Worm (Caenorhabditis elegans) whole organism, young adult: Measurements from ENCODE around the gene F11A5.18.

Experiments used
- B0019.2 ChIP-seq: fragments of 200-800 bp; sonication (Bioruptor generic); conservative IDR thresholded peaks from 2 replicates; pipeline ENCODE4 v1.3.6; 2022; ENCODE audit warnings: missing genetic modification reagents, missing genetic modification characterization, missing compliant biosample characterization
- C06A6.2 ChIP-seq: fragments of 200-800 bp; sonication (Bioruptor generic); conservative IDR thresholded peaks from 2 replicates; pipeline ENCODE4 v1.3.6; 2022; ENCODE audit warnings: missing genetic modification characterization, missing compliant biosample characterization
- D2030.7 ChIP-seq: fragments of 200-800 bp; sonication (Bioruptor generic); IDR thresholded peaks from 2 replicates; pipeline ENCODE4 v1.3.6; 2022; ENCODE audit warnings: missing genetic modification reagents, missing genetic modification characterization, missing compliant biosample characterization
- F37B4.10 ChIP-seq: fragments of 200-800 bp; sonication (Bioruptor generic); IDR thresholded peaks from 2 replicates; pipeline ENCODE4 v1.3.6; 2022; ENCODE audit warnings: missing genetic modification characterization, missing compliant biosample characterization
- F57A8.1 ChIP-seq: fragments of 200-800 bp; sonication (Bioruptor generic); optimal IDR thresholded peaks from 2 replicates; lab custom pipeline; 2018; ENCODE audit warnings: mild to moderate bottlenecking, missing genetic modification characterization, moderate library complexity, missing compliant biosample characterization
- T26A5.8 ChIP-seq: sonication (generic microtip); optimal IDR thresholded peaks from 2 replicates; lab custom pipeline; 2016; ENCODE audit warnings: missing genetic modification characterization, missing compliant biosample characterization
- aptf-3 ChIP-seq: fragments of 200-800 bp; sonication (Bioruptor generic); IDR thresholded peaks from 2 replicates; pipeline ENCODE4 v1.3.6; 2022; ENCODE audit warnings: missing genetic modification characterization, missing compliant biosample characterization
- atf-7 ChIP-seq: sonication (generic microtip); optimal IDR thresholded peaks from 2 replicates; lab custom pipeline; 2017; ENCODE audit warnings: mild to moderate bottlenecking, missing genetic modification characterization, missing compliant biosample characterization
- attf-6 ChIP-seq: fragments of 200-800 bp; sonication (Bioruptor generic); IDR thresholded peaks from 2 replicates; pipeline ENCODE4 v1.3.6; 2022; ENCODE audit warnings: missing genetic modification reagents, missing genetic modification characterization, missing compliant biosample characterization
- ceh-40 ChIP-seq: fragments of 200-800 bp; sonication (Bioruptor generic); IDR thresholded peaks from 2 replicates; pipeline ENCODE4 v1.3.6; 2022; ENCODE audit warnings: missing genetic modification characterization, missing compliant biosample characterization
- dox-1 ChIP-seq: fragments of 200-800 bp; sonication (Bioruptor generic); IDR thresholded peaks from 2 replicates; pipeline ENCODE4 v1.3.6; 2022; ENCODE audit warnings: missing genetic modification reagents, missing genetic modification characterization, missing compliant biosample characterization
- dpff-1 ChIP-seq: sonication (generic microtip); optimal IDR thresholded peaks from 2 replicates; lab custom pipeline; 2017; ENCODE audit warnings: mild to moderate bottlenecking, missing genetic modification characterization, missing compliant biosample characterization
- hlh-12 ChIP-seq: sonication (generic microtip); optimal IDR thresholded peaks from 2 replicates; lab custom pipeline; 2016; ENCODE audit warnings: missing genetic modification characterization, missing compliant biosample characterization
- hrde-1 ChIP-seq: sonication (generic microtip); optimal IDR thresholded peaks from 2 replicates; lab custom pipeline; 2016; ENCODE audit warnings: missing genetic modification characterization, mild to moderate bottlenecking, missing compliant biosample characterization, moderate library complexity, missing genotype, missing genetic modification reagents, borderline replicate concordance
- let-526 ChIP-seq: fragments of 200-800 bp; sonication (Bioruptor generic); IDR thresholded peaks from 2 replicates; pipeline ENCODE4 v1.3.6; 2022; ENCODE audit warnings: missing genetic modification reagents, missing genetic modification characterization, missing compliant biosample characterization
- madf-6 ChIP-seq: fragments of 200-800 bp; sonication (Bioruptor generic); IDR thresholded peaks from 2 replicates; pipeline ENCODE4 v1.3.6; 2022; ENCODE audit warnings: missing genetic modification reagents, missing genetic modification characterization, missing compliant biosample characterization
- mes-4 ChIP-seq: sonication (generic microtip); optimal IDR thresholded peaks from 2 replicates; lab custom pipeline; 2016; ENCODE audit warnings: missing genotype, missing genetic modification characterization, missing compliant biosample characterization
- nfya-1 ChIP-seq: sonication (generic microtip); optimal IDR thresholded peaks from 2 replicates; lab custom pipeline; 2017; ENCODE audit warnings: antibody characterized with exemption, missing compliant biosample characterization, missing genetic modification characterization, borderline replicate concordance; ENCODE audit not compliant: insufficient read depth
- nhr-27 ChIP-seq: fragments of 200-800 bp; sonication (Bioruptor generic); optimal IDR thresholded peaks from 2 replicates; lab custom pipeline; 2018; ENCODE audit warnings: mild to moderate bottlenecking, missing genetic modification characterization, moderate library complexity, missing compliant biosample characterization
- rcor-1 ChIP-seq: fragments of 200-800 bp; sonication (Bioruptor generic); IDR thresholded peaks from 2 replicates; pipeline ENCODE4 v1.3.6; 2022; ENCODE audit warnings: missing genetic modification reagents, missing genetic modification characterization, missing compliant biosample characterization
- snpc-1.3 ChIP-seq: sonication (generic microtip); optimal IDR thresholded peaks from 2 replicates; lab custom pipeline; 2017; ENCODE audit warnings: missing genetic modification characterization, mild to moderate bottlenecking, missing compliant biosample characterization, antibody characterized with exemption, moderate library complexity, missing genotype, missing genetic modification reagents; ENCODE audit not compliant: insufficient read depth
- snpc-3.4 ChIP-seq: sonication (generic microtip); optimal IDR thresholded peaks from 2 replicates; lab custom pipeline; 2017; ENCODE audit warnings: missing genetic modification characterization, mild to moderate bottlenecking, missing compliant biosample characterization, antibody characterized with exemption, moderate library complexity, missing genotype, missing genetic modification reagents
- somi-1 ChIP-seq: fragments of 200-800 bp; sonication (Bioruptor generic); optimal IDR thresholded peaks from 2 replicates; lab custom pipeline; 2018; ENCODE audit warnings: mild to moderate bottlenecking, missing genetic modification characterization, missing compliant biosample characterization
- tlf-1 ChIP-seq: fragments of 200-800 bp; sonication (Bioruptor generic); optimal IDR thresholded peaks from 2 replicates; lab custom pipeline; 2018; ENCODE audit warnings: mild to moderate bottlenecking, missing genetic modification characterization, missing compliant biosample characterization
- unc-62 ChIP-seq: fragments of 150-350 bp; optimal IDR thresholded peaks from 2 replicates; lab custom pipeline; 2014; ENCODE audit warnings: missing biosample characterization, missing genetic modification reagents, missing genetic modification characterization
- zim-3 ChIP-seq: sonication (generic microtip); optimal IDR thresholded peaks from 2 replicates; lab custom pipeline; 2017; ENCODE audit warnings: mild to moderate bottlenecking, missing genetic modification characterization, moderate library complexity, missing compliant biosample characterization
- ztf-18 ChIP-seq: sonication (generic microtip); optimal IDR thresholded peaks from 2 replicates; lab custom pipeline; 2016; ENCODE audit warnings: missing genotype, mild to moderate bottlenecking, missing genetic modification characterization, missing compliant biosample characterization
- ztf-22 ChIP-seq: fragments of 200-800 bp; sonication (Bioruptor generic); optimal IDR thresholded peaks from 2 replicates; lab custom pipeline; 2018; ENCODE audit warnings: mild to moderate bottlenecking, missing genetic modification characterization, moderate library complexity, missing compliant biosample characterization
- ztf-25 ChIP-seq: fragments of 200-800 bp; sonication (Bioruptor generic); IDR thresholded peaks from 2 replicates; pipeline ENCODE4 v1.3.6; 2022; ENCODE audit warnings: missing genetic modification reagents, missing genetic modification characterization, missing compliant biosample characterization
- ztf-28 ChIP-seq: fragments of 200-800 bp; sonication (Bioruptor generic); IDR thresholded peaks from 2 replicates; pipeline ENCODE4 v1.3.6; 2022; ENCODE audit warnings: missing genetic modification reagents, missing genetic modification characterization, missing compliant biosample characterization
- ztf-3 ChIP-seq: fragments of 200-800 bp; sonication (Bioruptor generic); optimal IDR thresholded peaks from 2 replicates; lab custom pipeline; 2018; ENCODE audit warnings: mild to moderate bottlenecking, missing genetic modification characterization, missing compliant biosample characterization
- ztf-6 ChIP-seq: fragments of 200-800 bp; sonication (Bioruptor generic); IDR thresholded peaks from 2 replicates; pipeline ENCODE4 v1.3.6; 2022; ENCODE audit warnings: missing genetic modification reagents, missing genetic modification characterization, missing compliant biosample characterization

F11A5.18 gene

DNA sequence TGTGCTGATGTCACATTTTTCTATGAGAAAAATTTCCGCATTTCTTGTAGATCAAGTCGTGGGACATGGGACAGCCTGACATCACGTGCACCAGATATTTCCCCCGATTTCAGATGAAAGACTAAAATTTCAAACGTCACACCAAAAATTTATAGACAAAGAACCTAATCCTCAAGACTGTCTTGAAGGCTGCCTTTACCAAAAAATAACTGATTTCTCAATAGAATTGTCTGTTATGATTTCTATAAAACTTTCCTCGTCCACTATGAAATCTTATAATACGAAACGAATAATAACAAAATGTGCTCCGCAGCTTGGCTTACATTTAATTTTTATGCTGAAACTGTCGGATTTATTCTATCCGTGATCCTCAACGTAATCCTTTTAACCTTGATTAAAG, 22.4 kb upstream of the F11A5.18 start, which contains the start of gene str-106:
Gene str-106, plus strand, starts transcription at position 301 of the 400 bp plus-strand sequence.
- TF ChIP-seq ztf-18 (tag; lab: Kevin White, UChicago) (no peak), aptf-3 (GFP tag; lab: Robert Waterston, UW) (no peak), ztf-3 (GFP tag; lab: Kevin White, UChicago) (no peak), hrde-1 (tag; lab: Kevin White, UChicago) (no peak), atf-7 (tag; lab: Kevin White, UChicago) (no peak), ceh-40 (GFP tag; lab: Robert Waterston, UW) (no peak), unc-62 (GFP tag; lab: Kevin White, UChicago) (no peak), hlh-12 (no peak), ztf-25 (GFP tag; lab: Robert Waterston, UW) (no peak)

DNA sequence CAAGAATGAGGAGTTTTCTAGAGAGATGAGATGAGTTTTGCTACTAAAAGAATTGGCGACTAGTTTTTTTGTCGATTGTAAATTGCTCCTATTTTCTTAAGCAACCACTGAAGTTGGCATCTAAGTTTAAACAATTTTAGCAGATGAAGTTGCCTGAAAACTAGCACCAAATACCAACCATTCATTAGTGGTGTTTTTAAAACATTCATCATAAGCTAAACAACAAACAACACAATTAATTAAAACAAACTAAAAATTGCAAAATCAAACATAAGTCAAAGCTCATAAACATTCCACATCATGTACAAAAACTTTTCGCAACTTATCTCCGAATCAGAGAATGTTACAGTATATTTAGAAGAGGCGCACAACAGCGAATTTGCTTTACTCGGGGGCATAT, 20.6 kb upstream of the F11A5.18 start, which contains the start of gene srz-13:
Gene srz-13, plus strand, starts transcription at position 301 of the 400 bp plus-strand sequence.
- no peak for TF ChIP-seq ztf-6 (GFP tag; lab: Robert Waterston, UW)
- TF ChIP-seq B0019.2: no peak
- no peak for TF ChIP-seq unc-62 (GFP tag; lab: Kevin White, UChicago)
- TF ChIP-seq mes-4: no peak
- no peak for TF ChIP-seq zim-3 (tag; lab: Kevin White, UChicago)

DNA sequence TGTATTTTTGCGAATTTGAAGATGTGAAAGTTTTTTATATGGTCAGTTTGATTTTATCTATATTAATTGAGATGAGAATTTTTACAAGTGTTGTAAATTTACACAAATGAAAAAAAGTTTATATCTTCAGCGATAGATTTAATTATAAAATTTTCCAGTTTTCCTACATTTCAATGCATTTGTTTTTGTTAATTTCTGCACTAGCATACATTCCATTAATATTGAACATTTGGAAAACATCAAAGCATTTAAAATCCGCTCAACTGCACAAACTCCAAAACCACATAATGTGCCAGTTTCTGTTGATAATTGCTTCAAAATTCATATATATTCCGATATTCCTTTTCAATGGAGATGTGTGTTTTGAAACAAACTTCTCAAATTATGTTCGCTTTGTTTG, 19.8 kb upstream of the F11A5.18 start, which contains the start of gene srh-277:
Gene srh-277, plus strand, starts transcription at position 301 of the 400 bp plus-strand sequence.
- no peak for TF ChIP-seq snpc-3.4 (tag; lab: Kevin White, UChicago)
- no peak for TF ChIP-seq ztf-28 (GFP tag; lab: Robert Waterston, UW)
- no peak for TF ChIP-seq let-526 (GFP tag; lab: Robert Waterston, UW)
- no peak for TF ChIP-seq T26A5.8
- TF ChIP-seq F37B4.10 (GFP tag; lab: Robert Waterston, UW): no peak

DNA sequence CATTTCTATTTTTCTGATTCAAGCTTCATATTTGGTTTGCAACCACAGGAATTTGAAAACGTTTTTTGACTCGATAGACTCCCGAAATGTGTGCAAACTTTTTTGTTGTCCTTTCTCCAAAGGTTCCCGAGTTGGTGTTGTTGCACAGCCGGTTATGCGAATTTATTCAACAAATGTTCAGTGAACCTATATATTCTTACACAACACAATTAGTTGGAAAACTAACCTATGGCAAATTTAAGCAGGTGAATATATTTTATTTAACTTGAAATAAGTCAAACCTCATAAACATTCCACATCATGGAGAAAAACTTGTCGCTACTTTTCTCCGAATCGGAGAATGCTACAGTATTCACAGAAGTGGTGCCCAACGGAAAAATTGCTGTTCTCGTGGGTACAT, 19.4 kb upstream of the F11A5.18 start, which contains the start of gene srz-14:
Gene srz-14, plus strand, starts transcription at position 301 of the 400 bp plus-strand sequence.
- TF ChIP-seq dox-1: no peak
- TF ChIP-seq nhr-27 (tag; lab: Kevin White, UChicago): no peak

DNA sequence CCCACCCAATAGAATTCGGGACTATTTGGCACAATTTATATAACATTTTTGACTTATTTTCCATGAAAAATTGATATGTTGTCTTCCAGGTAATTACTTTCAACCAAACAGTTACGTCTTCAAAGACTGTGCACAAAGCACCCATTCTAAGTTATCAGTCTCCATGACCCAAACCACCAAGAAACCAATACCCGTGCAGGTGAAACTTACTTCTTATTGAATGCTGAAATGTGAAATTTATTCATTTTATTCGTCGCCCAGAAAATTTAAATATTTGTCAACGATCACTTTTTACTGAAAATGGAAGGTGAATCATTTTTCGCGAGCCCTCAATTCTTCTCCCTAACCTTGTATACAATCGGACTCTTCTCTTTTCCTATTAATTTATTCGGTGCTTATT, 12.2 kb upstream of the F11A5.18 start, which contains the start of gene srh-281:
Gene srh-281, plus strand, starts transcription at position 301 of the 400 bp plus-strand sequence.
- TF ChIP-seq madf-6 (GFP tag; lab: Robert Waterston, UW): no peak
- TF ChIP-seq somi-1 (GFP tag; lab: Kevin White, UChicago): no peak
- no peak for TF ChIP-seq tlf-1
- no peak for TF ChIP-seq snpc-1.3 (tag; lab: Kevin White, UChicago)
- no peak for TF ChIP-seq dpff-1 (tag; lab: Kevin White, UChicago)
- no peak for TF ChIP-seq attf-6 (GFP tag; lab: Robert Waterston, UW)
- no peak for TF ChIP-seq D2030.7 (GFP tag; lab: Robert Waterston, UW)
- TF ChIP-seq ztf-18 (tag; lab: Kevin White, UChicago): no peak
- TF ChIP-seq ztf-22: no peak
- no peak for TF ChIP-seq rcor-1
- no peak for TF ChIP-seq nfya-1 (tag; lab: Kevin White, UChicago)
- no peak for TF ChIP-seq F57A8.1 (GFP tag; lab: Kevin White, UChicago)
- no peak for TF ChIP-seq dox-1
- TF ChIP-seq C06A6.2 (GFP tag; lab: Robert Waterston, UW): no peak
- TF ChIP-seq, all 124 proteins: peak for 0
